Fruit fly (Drosophila melanogaster) whole organism, embryonic: ENCODE data around the gene ph-p.

Source experiments
- ATbp ChIP-seq: fragments of 200-800 bp; sonication (Bioruptor generic); optimal IDR thresholded peaks from 2 replicates; lab custom pipeline; 2017; ENCODE audit warnings: missing biosample characterization, mild to moderate bottlenecking, missing genetic modification characterization, missing genetic modification reagents
- Atf-2 ChIP-seq: fragments of 200-800 bp; sonication (Bioruptor generic); optimal IDR thresholded peaks from 2 replicates; lab custom pipeline; 2016; ENCODE audit warnings: missing biosample characterization, missing genetic modification characterization
- Bteb2 ChIP-seq: fragments of 200-800 bp; sonication (Bioruptor generic); optimal IDR thresholded peaks from 2 replicates; lab custom pipeline; 2016; ENCODE audit warnings: missing biosample characterization, missing genetic modification characterization
- CG10462 ChIP-seq: fragments of 200-800 bp; sonication (Bioruptor generic); optimal IDR thresholded peaks from 2 replicates; lab custom pipeline; 2016; ENCODE audit warnings: missing biosample characterization, missing genetic modification characterization
- CG10543 ChIP-seq: fragments of 200-800 bp; sonication (Bioruptor generic); optimal IDR thresholded peaks from 3 replicates; lab custom pipeline; 2017; ENCODE audit warnings: missing biosample characterization, mild to moderate bottlenecking, missing genetic modification characterization, moderate library complexity
- CG11093 ChIP-seq: fragments of 200-800 bp; sonication (Bioruptor generic); IDR thresholded peaks from 3 replicates; pipeline ENCODE4 v1.3.6; 2022; ENCODE audit warnings: missing biosample characterization, missing genetic modification characterization
- CG11247 ChIP-seq: fragments of 200-800 bp; sonication (Bioruptor generic); IDR thresholded peaks from 2 replicates; pipeline ENCODE4 v1.3.6; 2022; ENCODE audit warnings: missing biosample characterization, missing genetic modification characterization
- CG11560 ChIP-seq: fragments of 200-800 bp; sonication (Bioruptor generic); IDR thresholded peaks from 3 replicates; pipeline ENCODE4 v1.3.6; 2022; ENCODE audit warnings: missing biosample characterization, missing genetic modification characterization
- CG1233 ChIP-seq: fragments of 200-800 bp; sonication (Bioruptor generic); optimal IDR thresholded peaks from 4 replicates; lab custom pipeline; 2018; ENCODE audit warnings: missing biosample characterization, mild to moderate bottlenecking, missing genetic modification characterization
- CG12391 ChIP-seq: fragments of 200-800 bp; sonication (Bioruptor generic); optimal IDR thresholded peaks from 3 replicates; lab custom pipeline; 2018; ENCODE audit warnings: missing biosample characterization, mild to moderate bottlenecking, missing genetic modification characterization, moderate library complexity
- CG14667 ChIP-seq: fragments of 200-800 bp; sonication (Bioruptor generic); IDR thresholded peaks from 2 replicates; pipeline ENCODE4 v1.3.6; 2022; ENCODE audit warnings: missing biosample characterization, missing genetic modification characterization
- CG15269 ChIP-seq: fragments of 200-800 bp; sonication (Bioruptor generic); optimal IDR thresholded peaks from 2 replicates; lab custom pipeline; 2018; ENCODE audit warnings: missing biosample characterization, mild to moderate bottlenecking, missing genetic modification characterization, moderate library complexity
- CG15696 ChIP-seq: fragments of 200-800 bp; sonication (Bioruptor generic); optimal IDR thresholded peaks from 2 replicates; lab custom pipeline; 2019; ENCODE audit warnings: missing biosample characterization, mild to moderate bottlenecking, missing genetic modification characterization, moderate library complexity
- CG17912 ChIP-seq: fragments of 200-800 bp; sonication (Bioruptor generic); optimal IDR thresholded peaks from 2 replicates; lab custom pipeline; 2018; ENCODE audit warnings: missing biosample characterization, mild to moderate bottlenecking, missing genetic modification characterization
- CG1792 ChIP-seq: fragments of 200-800 bp; sonication (Bioruptor generic); optimal IDR thresholded peaks from 2 replicates; lab custom pipeline; 2016; ENCODE audit warnings: missing biosample characterization, missing genetic modification characterization
- CG34224 ChIP-seq: fragments of 200-800 bp; sonication (Bioruptor generic); IDR thresholded peaks from 3 replicates; pipeline ENCODE4 v1.3.6; 2022; ENCODE audit warnings: missing biosample characterization, missing genetic modification characterization; ENCODE audit not compliant: partially characterized antibody
- CG3726 ChIP-seq: fragments of 200-800 bp; sonication (Bioruptor generic); IDR thresholded peaks from 3 replicates; pipeline ENCODE4, ENCODE4 v1.3.6; 2022; ENCODE audit warnings: missing biosample characterization, missing genetic modification characterization
- CG4707 ChIP-seq: fragments of 200-800 bp; sonication (Bioruptor generic); optimal IDR thresholded peaks from 2 replicates; lab custom pipeline; 2018; ENCODE audit warnings: missing biosample characterization, mild to moderate bottlenecking, missing genetic modification characterization, moderate library complexity
- CG5180 ChIP-seq: fragments of 200-800 bp; sonication (Bioruptor generic); optimal IDR thresholded peaks from 3 replicates; lab custom pipeline; 2017; ENCODE audit warnings: missing biosample characterization, missing genetic modification characterization, mild to moderate bottlenecking, moderate library complexity, missing genetic modification reagents
- CG8944 ChIP-seq: fragments of 200-800 bp; sonication (Bioruptor generic); optimal IDR thresholded peaks from 3 replicates; lab custom pipeline; 2016; ENCODE audit warnings: missing biosample characterization, missing genetic modification characterization
- CG9215 ChIP-seq: fragments of 200-800 bp; sonication (Bioruptor generic); IDR thresholded peaks from 2 replicates; pipeline ENCODE4 v1.3.6; 2022; ENCODE audit warnings: missing biosample characterization, missing genetic modification characterization
- Dfd ChIP-seq, 2 experiments: fragments of >200 bp; optimal IDR thresholded peaks; 2 replicates each; lab custom pipeline; 2017; ENCODE audit warnings: missing biosample characterization in 2 of 2, missing genetic modification characterization in 2 of 2
- Dp ChIP-seq: fragments of 200-800 bp; sonication (Bioruptor generic); optimal IDR thresholded peaks from 2 replicates; lab custom pipeline; 2018; ENCODE audit warnings: missing biosample characterization, mild to moderate bottlenecking, missing genetic modification characterization, moderate library complexity
- Dref ChIP-seq: fragments of 200-800 bp; sonication (Bioruptor generic); IDR thresholded peaks from 2 replicates; pipeline ENCODE4 v1.3.6; 2022; ENCODE audit warnings: missing biosample characterization, missing genetic modification characterization
- Ets97D ChIP-seq: fragments of 200-800 bp; sonication (Bioruptor generic); optimal IDR thresholded peaks from 3 replicates; lab custom pipeline; 2016; ENCODE audit warnings: missing biosample characterization, missing genetic modification characterization
- Gsc ChIP-seq: fragments of 200-800 bp; sonication (Bioruptor generic); IDR thresholded peaks from 2 replicates; pipeline ENCODE4 v1.3.6; 2022; ENCODE audit warnings: missing biosample characterization, missing genetic modification characterization
- HHEX ChIP-seq: fragments of 200-800 bp; sonication (Bioruptor generic); optimal IDR thresholded peaks from 3 replicates; lab custom pipeline; 2017; ENCODE audit warnings: missing biosample characterization, mild to moderate bottlenecking, missing genetic modification characterization, missing genetic modification reagents
- Hr78 ChIP-seq, 2 experiments: fragments of 200-800 bp in 1 of 2; fragments of >200 bp in 1 of 2; sonication (Bioruptor generic) in 1 of 2; optimal IDR thresholded peaks; 2 replicates each; lab custom pipeline; 2017 to 2019; ENCODE audit warnings: missing biosample characterization in 2 of 2, missing genetic modification characterization in 2 of 2, mild to moderate bottlenecking in 1 of 2, moderate library complexity in 1 of 2
- MTF-1 ChIP-seq: fragments of 200-800 bp; sonication (Bioruptor generic); optimal IDR thresholded peaks from 2 replicates; lab custom pipeline; 2018; ENCODE audit warnings: missing biosample characterization, mild to moderate bottlenecking, missing genetic modification characterization, borderline replicate concordance
- Myb ChIP-seq: fragments of 200-800 bp; sonication (Bioruptor generic); optimal IDR thresholded peaks from 2 replicates; lab custom pipeline; 2016; ENCODE audit warnings: missing biosample characterization, missing genetic modification characterization
- Opbp ChIP-seq: fragments of 200-800 bp; sonication (Bioruptor generic); IDR thresholded peaks from 3 replicates; pipeline ENCODE4 v1.3.6; 2022; ENCODE audit warnings: missing biosample characterization, missing genetic modification characterization; ENCODE audit not compliant: partially characterized antibody
- Side ChIP-seq: fragments of 200-800 bp; sonication (Bioruptor generic); optimal IDR thresholded peaks from 2 replicates; lab custom pipeline; 2016; ENCODE audit warnings: missing biosample characterization, missing genetic modification characterization
- Six4 ChIP-seq: fragments of 200-800 bp; sonication (Bioruptor generic); optimal IDR thresholded peaks from 2 replicates; lab custom pipeline; 2016; ENCODE audit warnings: missing biosample characterization, missing genetic modification characterization
- TFAM ChIP-seq: fragments of 200-800 bp; sonication (Bioruptor generic); optimal IDR thresholded peaks from 2 replicates; lab custom pipeline; 2017; ENCODE audit warnings: missing biosample characterization, missing genetic modification characterization, inconsistent platforms
- abd-A ChIP-seq: fragments of 200-800 bp; sonication (Bioruptor generic); optimal IDR thresholded peaks from 3 replicates; lab custom pipeline; 2019; ENCODE audit warnings: missing biosample characterization, mild to moderate bottlenecking, missing genetic modification characterization, moderate library complexity
- ato ChIP-seq: fragments of 200-800 bp; sonication (Bioruptor generic); IDR thresholded peaks from 2 replicates; pipeline ENCODE4 v1.3.6; 2022; ENCODE audit warnings: missing biosample characterization, missing genetic modification characterization; ENCODE audit not compliant: partially characterized antibody
- cwo ChIP-seq: fragments of 200-800 bp; sonication (Bioruptor generic); optimal IDR thresholded peaks from 3 replicates; lab custom pipeline; 2017; ENCODE audit warnings: missing biosample characterization, missing genetic modification characterization, mild to moderate bottlenecking, moderate library complexity, missing genetic modification reagents
- dan ChIP-seq: fragments of 200-800 bp; sonication (Bioruptor generic); IDR thresholded peaks from 2 replicates; pipeline ENCODE4 v1.3.6; 2022; ENCODE audit warnings: missing biosample characterization, missing genetic modification characterization
- eve ChIP-seq, 2 experiments: fragments of >200 bp; optimal IDR thresholded peaks; 2 replicates each; lab custom pipeline; 2017; ENCODE audit warnings: missing biosample characterization in 2 of 2, missing genetic modification characterization in 2 of 2
- fd3F ChIP-seq: fragments of 200-800 bp; sonication (Bioruptor generic); optimal IDR thresholded peaks from 2 replicates; lab custom pipeline; 2018; ENCODE audit warnings: missing biosample characterization, mild to moderate bottlenecking, missing genetic modification characterization, moderate library complexity
- klu ChIP-seq: fragments of 200-800 bp; sonication (Bioruptor generic); IDR thresholded peaks from 2 replicates; pipeline ENCODE4 v1.3.6; 2022; ENCODE audit warnings: missing biosample characterization, missing genetic modification characterization
- kni ChIP-seq: fragments of 200-800 bp; sonication (Bioruptor generic); optimal IDR thresholded peaks from 3 replicates; lab custom pipeline; 2017; ENCODE audit warnings: mild to moderate bottlenecking, missing biosample characterization, missing genetic modification reagents, missing genetic modification characterization
- mirr ChIP-seq: fragments of 200-800 bp; sonication (Bioruptor generic); optimal IDR thresholded peaks from 3 replicates; lab custom pipeline; 2018; ENCODE audit warnings: missing biosample characterization, mild to moderate bottlenecking, missing genetic modification characterization
- ro ChIP-seq: fragments of 200-800 bp; sonication (Bioruptor generic); IDR thresholded peaks from 2 replicates; pipeline ENCODE4 v1.3.6; 2022; ENCODE audit warnings: missing biosample characterization, missing genetic modification characterization
- sd ChIP-seq: fragments of 200-800 bp; sonication (Bioruptor generic); optimal IDR thresholded peaks from 3 replicates; lab custom pipeline; 2018; ENCODE audit warnings: missing biosample characterization, mild to moderate bottlenecking, missing genetic modification characterization, moderate library complexity
- seq ChIP-seq: fragments of 200-800 bp; sonication (Bioruptor generic); IDR thresholded peaks from 2 replicates; pipeline ENCODE4 v1.3.6; 2022; ENCODE audit warnings: missing biosample characterization, missing genetic modification characterization
- sob ChIP-seq: fragments of 200-800 bp; sonication (Bioruptor generic); IDR thresholded peaks from 2 replicates; pipeline ENCODE4 v1.3.6; 2022; ENCODE audit warnings: missing biosample characterization, missing genetic modification characterization
- twi ChIP-seq: fragments of 200-800 bp; optimal IDR thresholded peaks from 2 replicates; lab custom pipeline; 2019; ENCODE audit warnings: missing biosample characterization, mild to moderate bottlenecking, missing genetic modification characterization, moderate library complexity
- zfh2 ChIP-seq: fragments of 200-800 bp; sonication (Bioruptor generic); optimal IDR thresholded peaks from 2 replicates; lab custom pipeline; 2016; ENCODE audit warnings: missing biosample characterization, missing genetic modification characterization

ph-p gene

DNA sequence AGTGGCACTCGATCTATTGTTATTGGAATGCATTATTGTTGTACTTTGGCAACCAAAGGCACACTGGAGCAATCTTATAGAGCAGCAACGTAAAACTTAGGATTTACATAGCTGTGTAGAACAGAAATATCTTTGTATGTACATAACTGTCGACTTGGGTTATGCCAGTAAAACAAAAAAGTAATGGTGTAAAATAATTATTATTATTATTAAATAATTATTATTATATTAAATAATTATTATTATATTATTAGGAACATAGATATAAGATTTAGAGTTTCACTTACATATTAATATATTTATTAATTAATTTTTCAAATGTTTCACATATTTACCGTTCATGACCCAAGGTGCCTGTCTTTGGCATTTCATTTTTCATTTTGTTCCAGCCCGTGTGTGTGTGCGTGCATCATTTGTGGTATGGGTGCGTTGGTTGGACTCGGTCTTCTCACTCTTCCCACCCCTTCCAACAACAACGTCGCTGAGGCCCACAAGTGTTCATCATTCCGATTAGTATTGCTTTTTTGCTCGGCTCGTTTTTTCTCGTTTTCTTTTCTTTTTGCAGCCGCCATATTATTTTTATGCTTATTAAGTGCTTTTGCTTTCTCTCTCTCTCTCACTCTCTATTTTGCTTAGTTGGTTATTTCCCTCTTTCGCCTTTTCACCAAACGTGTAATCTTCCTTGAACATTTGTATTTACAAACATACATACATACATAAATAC is 14.0 kb downstream of the ph-p start (continued):
- TF ChIP-seq Dp (GFP tag; lab: Kevin White, UChicago) (peak; percentile 4), zfh2 (GFP tag; lab: Kevin White, UChicago) (peak; percentile 86), sob (GFP tag; lab: Robert Waterston, UW) (peak; percentile 89), CG9215 (GFP tag; lab: Robert Waterston, UW) (peak; percentile 92), CG15696 (tag; lab: Kevin White, UChicago) (peak; percentile 98), CG8944 (GFP tag; lab: Kevin White, UChicago) (peak; percentile 82), CG5180 (GFP tag; lab: Kevin White, UChicago) (peak; percentile 88), sd (tag; lab: Kevin White, UChicago) (peak; percentile 89), CG14667 (GFP tag; lab: Robert Waterston, UW) (peak; percentile 87), CG4707 (GFP tag; lab: Kevin White, UChicago) (peak; percentile 83), kni (no peak), ATbp (GFP tag; lab: Kevin White, UChicago) (peak; percentile 95), CG34224 (no peak), eve (GFP tag; optimal IDR thresholded peaks at IDR 0.05; lab: Kevin White, UChicago) (no peak), ro (GFP tag; lab: Robert Waterston, UW) (peak; percentile 90), CG12391 (tag; lab: Kevin White, UChicago) (peak; percentile 99), ato (GFP tag; lab: Robert Waterston, UW) (no peak), CG17912 (GFP tag; lab: Kevin White, UChicago) (peak; percentile 93), Dfd (GFP tag; optimal IDR thresholded peaks at IDR 0.05; lab: Kevin White, UChicago) (no peak), Side (GFP tag; lab: Kevin White, UChicago) (peak; percentile 29), dan (GFP tag; lab: Robert Waterston, UW) (peak; percentile 75), Dref (GFP tag; lab: Robert Waterston, UW) (peak; percentile 36; the same call in 1 of the 2 replicates), CG11247 (peak; percentile 89), cwo (GFP tag; lab: Kevin White, UChicago) (peak; percentile 96), HHEX (GFP tag; lab: Kevin White, UChicago) (peak; percentile 97), twi (peak; percentile 88), mirr (GFP tag; lab: Kevin White, UChicago) (peak; percentile 50), abd-A (tag; lab: Kevin White, UChicago) (peak; percentile 85), CG1792 (peak; percentile 73), CG10543 (GFP tag; lab: Kevin White, UChicago) (peak; percentile 99), Atf-2 (GFP tag; lab: Kevin White, UChicago) (peak; percentile 80), CG10462 (GFP tag; lab: Kevin White, UChicago) (peak; percentile 86), seq (GFP tag; lab: Robert Waterston, UW) (peak; percentile 84), Gsc (GFP tag; lab: Robert Waterston, UW) (peak; percentile 85), MTF-1 (GFP tag; lab: Kevin White, UChicago) (peak; percentile 85), CG3726 (peak; percentile 90), Myb (peak; percentile 48), klu (GFP tag; lab: Robert Waterston, UW) (peak; percentile 91), TFAM (no peak), Six4 (GFP tag; lab: Kevin White, UChicago) (peak; percentile 96), fd3F (GFP tag; lab: Kevin White, UChicago) (peak; percentile 94), Ets97D (peak; percentile 27), CG11560 (tag; lab: Robert Waterston, UW) (peak; percentile 80), CG1233 (GFP tag; lab: Kevin White, UChicago) (peak; percentile 98), Bteb2 (GFP tag; lab: Kevin White, UChicago) (peak; percentile 19), Hr78 (GFP tag; optimal IDR thresholded peaks at IDR 0.05; lab: Kevin White, UChicago) (peak in 1 of 2 experiments; percentile 92), CG15269 (tag; lab: Kevin White, UChicago) (peak; percentile 97), Opbp (GFP tag; lab: Robert Waterston, UW) (no peak), CG11093 (GFP tag; lab: Robert Waterston, UW) (peak; percentile 92)
